Fruit fly (Drosophila melanogaster) whole organism, wandering third instar larva: ENCODE results near the gene CG16956.

Experiments used
- Abd-B ChIP-seq: fragments of >200 bp; optimal IDR thresholded peaks from 2 replicates; lab custom pipeline; 2017; ENCODE audit warnings: missing biosample characterization, missing genetic modification characterization
- CG32264 ChIP-seq: fragments of 200-800 bp; sonication (Bioruptor generic); optimal IDR thresholded peaks from 2 replicates; lab custom pipeline; 2016; ENCODE audit warnings: missing biosample characterization, missing genetic modification characterization
- CG9705 ChIP-seq: fragments of 200-800 bp; sonication (Bioruptor generic); optimal IDR thresholded peaks from 2 replicates; lab custom pipeline; 2018; ENCODE audit warnings: missing biosample characterization, mild to moderate bottlenecking, missing genetic modification characterization
- CrebA ChIP-seq: fragments of 200-800 bp; sonication (Bioruptor generic); optimal IDR thresholded peaks from 2 replicates; lab custom pipeline; 2016; ENCODE audit warnings: missing biosample characterization, mild to moderate bottlenecking, missing genetic modification characterization, borderline replicate concordance
- Dfd ChIP-seq: fragments of >200 bp; optimal IDR thresholded peaks from 2 replicates; lab custom pipeline; 2017; ENCODE audit warnings: missing biosample characterization, missing genetic modification characterization
- Dif ChIP-seq: fragments of 200-275, 200-300 bp; sonication (Bioruptor generic); optimal IDR thresholded peaks from 2 replicates; lab custom pipeline; 2018; ENCODE audit warnings: missing biosample characterization, missing genetic modification characterization; ENCODE audit not compliant: partially characterized antibody
- GATAd ChIP-seq: sonication (Bioruptor generic); optimal IDR thresholded peaks from 2 replicates; lab custom pipeline; 2016; ENCODE audit warnings: missing biosample characterization, missing genetic modification characterization
- HLH106 ChIP-seq: fragments of 200-800 bp; optimal IDR thresholded peaks from 3 replicates; lab custom pipeline; 2019; ENCODE audit warnings: missing biosample characterization, mild to moderate bottlenecking, missing genetic modification characterization, moderate library complexity
- Hnf4 ChIP-seq: fragments of 200-800 bp; sonication (Bioruptor generic); optimal IDR thresholded peaks from 2 replicates; lab custom pipeline; 2016; ENCODE audit warnings: missing biosample characterization, mild to moderate bottlenecking, missing genetic modification characterization
- Hr78 ChIP-seq: fragments of >200 bp; optimal IDR thresholded peaks from 2 replicates; lab custom pipeline; 2017; ENCODE audit warnings: missing biosample characterization, missing genetic modification characterization
- Hr83 ChIP-seq: fragments of 200-300 bp; sonication (Bioruptor generic); optimal IDR thresholded peaks from 2 replicates; lab custom pipeline; 2016; ENCODE audit warnings: missing biosample characterization, mild to moderate bottlenecking, missing genetic modification characterization, moderate library complexity; ENCODE audit not compliant: poor library complexity, severe bottlenecking
- Jra ChIP-seq: sonication (Bioruptor generic); optimal IDR thresholded peaks from 2 replicates; lab custom pipeline; 2016; ENCODE audit warnings: missing biosample characterization, missing genetic modification characterization
- Mio ChIP-seq: sonication (Bioruptor generic); optimal IDR thresholded peaks from 2 replicates; lab custom pipeline; 2016; ENCODE audit warnings: missing biosample characterization, missing genetic modification characterization
- Myc ChIP-seq: fragments of >200 bp; optimal IDR thresholded peaks from 2 replicates; lab custom pipeline; 2017
- N ChIP-seq: fragments of >200 bp; optimal IDR thresholded peaks from 2 replicates; lab custom pipeline; 2018; ENCODE audit warnings: missing biosample characterization, missing external identifiers, missing genetic modification characterization
- OdsH ChIP-seq: fragments of 200-800 bp; sonication (Bioruptor generic); optimal IDR thresholded peaks from 2 replicates; lab custom pipeline; 2016; ENCODE audit warnings: missing biosample characterization, mild to moderate bottlenecking, missing genetic modification characterization
- Rel ChIP-seq, 2 experiments: fragments of 200-800 bp; sonication (Bioruptor generic) in 1 of 2; optimal IDR thresholded peaks; 2 replicates in 1 of 2; 3 replicates in 1 of 2; lab custom pipeline; 2016 to 2019; ENCODE audit warnings: mild to moderate bottlenecking in 2 of 2, missing biosample characterization in 2 of 2, missing genetic modification characterization in 2 of 2, moderate library complexity in 1 of 2
- Sp1 ChIP-seq: fragments of 200-800 bp; sonication (Bioruptor generic); optimal IDR thresholded peaks from 3 replicates; lab custom pipeline; 2019; ENCODE audit warnings: missing biosample characterization, mild to moderate bottlenecking, missing genetic modification characterization, moderate library complexity
- Vsx2 ChIP-seq: fragments of 200-300, 225-300 bp; sonication (Bioruptor generic); optimal IDR thresholded peaks from 2 replicates; lab custom pipeline; 2018; ENCODE audit warnings: missing biosample characterization, missing genetic modification characterization; ENCODE audit not compliant: partially characterized antibody
- br ChIP-seq: fragments of 200-800 bp; sonication (Bioruptor generic); optimal IDR thresholded peaks from 2 replicates; lab custom pipeline; 2016; ENCODE audit warnings: missing biosample characterization, missing genetic modification characterization
- brk ChIP-seq: fragments of 200-800 bp; sonication (Bioruptor generic); optimal IDR thresholded peaks from 2 replicates; lab custom pipeline; 2016; ENCODE audit warnings: missing biosample characterization, mild to moderate bottlenecking, missing genetic modification characterization
- dl ChIP-seq, 2 experiments: fragments of 175-275, 200-275 bp in 1 of 2; fragments of 200-275 bp in 1 of 2; sonication (Bioruptor generic); optimal IDR thresholded peaks; lab custom pipeline; 2018; ENCODE audit warnings: mild to moderate bottlenecking in 2 of 2, missing biosample characterization in 2 of 2, missing genetic modification characterization in 2 of 2, moderate library complexity in 2 of 2; ENCODE audit not compliant: partially characterized antibody in 2 of 2, insufficient read depth in 1 of 2
- dmrt93B ChIP-seq: fragments of 200-800 bp; sonication (Bioruptor generic); optimal IDR thresholded peaks from 2 replicates; lab custom pipeline; 2018; ENCODE audit warnings: missing biosample characterization, mild to moderate bottlenecking, missing genetic modification characterization
- dsf ChIP-seq: sonication (Bioruptor generic); optimal IDR thresholded peaks from 2 replicates; lab custom pipeline; 2016; ENCODE audit warnings: missing biosample characterization, missing genetic modification characterization, borderline replicate concordance
- ey ChIP-seq: fragments of 200-800 bp; sonication (Bioruptor generic); optimal IDR thresholded peaks from 2 replicates; lab custom pipeline; 2016; ENCODE audit warnings: missing biosample characterization, missing genetic modification characterization
- foxo ChIP-seq, 2 experiments: fragments of 200-800 bp; sonication (Bioruptor generic); optimal IDR thresholded peaks; 2 replicates in 1 of 2; 3 replicates in 1 of 2; lab custom pipeline; 2016 to 2017; ENCODE audit warnings: missing biosample characterization in 2 of 2, missing genetic modification characterization in 2 of 2
- fru ChIP-seq: fragments of 200-800 bp; sonication (Bioruptor generic); optimal IDR thresholded peaks from 3 replicates; lab custom pipeline; 2016; ENCODE audit warnings: missing biosample characterization, mild to moderate bottlenecking, missing genetic modification characterization
- h ChIP-seq: fragments of 200-800 bp; sonication (Bioruptor generic); optimal IDR thresholded peaks from 3 replicates; lab custom pipeline; 2016; ENCODE audit warnings: missing biosample characterization, mild to moderate bottlenecking, missing genetic modification characterization
- jim ChIP-seq: fragments of 175-275, 200-325 bp; sonication (Bioruptor generic); optimal IDR thresholded peaks from 2 replicates; lab custom pipeline; 2016; ENCODE audit warnings: missing biosample characterization, mild to moderate bottlenecking, missing genetic modification characterization
- lola ChIP-seq: fragments of >200 bp; optimal IDR thresholded peaks from 2 replicates; lab custom pipeline; 2017; ENCODE audit warnings: missing biosample characterization, missing genetic modification characterization
- pan ChIP-seq: fragments of >200 bp; optimal IDR thresholded peaks from 2 replicates; lab custom pipeline; 2017
- psq ChIP-seq: fragments of 200-800 bp; sonication (Bioruptor generic); optimal IDR thresholded peaks from 3 replicates; lab custom pipeline; 2017; ENCODE audit warnings: missing biosample characterization, mild to moderate bottlenecking, missing genetic modification characterization, moderate library complexity
- rgr ChIP-seq: fragments of 200-800 bp; sonication (Bioruptor generic); optimal IDR thresholded peaks from 3 replicates; lab custom pipeline; 2016; ENCODE audit warnings: missing biosample characterization, mild to moderate bottlenecking, missing genetic modification characterization
- sage ChIP-seq: fragments of 200-800 bp; sonication (Bioruptor generic); optimal IDR thresholded peaks from 2 replicates; lab custom pipeline; 2016; ENCODE audit warnings: missing biosample characterization, mild to moderate bottlenecking, missing genetic modification characterization
- sv ChIP-seq: fragments of 200-800 bp; sonication (Bioruptor generic); optimal IDR thresholded peaks from 3 replicates; lab custom pipeline; 2016; ENCODE audit warnings: missing biosample characterization, missing genetic modification characterization
- tai ChIP-seq: sonication (Bioruptor generic); optimal IDR thresholded peaks from 2 replicates; lab custom pipeline; 2016; ENCODE audit warnings: missing biosample characterization, missing genetic modification characterization
- usp ChIP-seq: fragments of >200 bp; optimal IDR thresholded peaks from 2 replicates; lab custom pipeline; 2017; ENCODE audit warnings: missing biosample characterization, missing genetic modification characterization
- woc ChIP-seq: sonication (Bioruptor generic); optimal IDR thresholded peaks from 2 replicates; lab custom pipeline; 2016; ENCODE audit warnings: missing biosample characterization, mild to moderate bottlenecking, missing genetic modification characterization

The CG16956 gene

DNA sequence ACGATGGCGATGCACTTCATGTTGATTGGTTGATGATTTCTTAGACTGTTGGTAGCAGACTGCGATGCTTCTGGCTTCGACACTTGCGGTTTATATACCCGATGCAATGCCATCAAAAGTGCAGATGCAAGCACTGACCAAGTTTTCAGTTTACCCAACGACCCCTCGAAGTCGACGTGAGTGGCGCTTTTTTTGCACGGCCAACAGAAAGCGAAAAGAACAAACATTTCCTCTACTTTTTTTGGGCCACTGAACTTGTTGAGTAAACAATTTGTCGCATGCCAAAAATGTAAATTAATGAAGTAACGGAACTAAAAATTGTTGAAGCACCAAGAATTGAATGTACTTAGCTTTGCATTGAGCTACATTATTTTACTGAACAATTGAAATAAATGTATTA is 2.8 kb downstream of the CG16956 start, which contains the start of gene Vm34Ca:
TSS of gene Vm34Ca (minus strand) at position 66 of the 400 bp plus-strand sequence.
- TF ChIP-seq Abd-B (GFP tag; lab: Kevin White, UChicago) (no peak), CG32264 (GFP tag; lab: Kevin White, UChicago) (no peak), ey (no peak), lola (GFP tag; lab: Kevin White, UChicago) (no peak)
- TF ChIP-seq, all 38 proteins: peak for 0

dm6 chr2L:13399565-13399964 is 14.8 kb downstream of the CG16956 start:
- TF ChIP-seq CrebA (no peak), ey (no peak), N (GFP tag; lab: Kevin White, UChicago) (no peak), fru (GFP tag; lab: Kevin White, UChicago) (no peak), Abd-B (GFP tag; lab: Kevin White, UChicago) (no peak), Dfd (no peak), Vsx2 (GFP tag; lab: Kevin White, UChicago) (no peak), dsf (GFP tag; lab: Kevin White, UChicago) (no peak), CG32264 (GFP tag; lab: Kevin White, UChicago) (no peak), pan (lab: Kevin White, UChicago) (no peak), usp (GFP tag; lab: Kevin White, UChicago) (no peak)

DNA sequence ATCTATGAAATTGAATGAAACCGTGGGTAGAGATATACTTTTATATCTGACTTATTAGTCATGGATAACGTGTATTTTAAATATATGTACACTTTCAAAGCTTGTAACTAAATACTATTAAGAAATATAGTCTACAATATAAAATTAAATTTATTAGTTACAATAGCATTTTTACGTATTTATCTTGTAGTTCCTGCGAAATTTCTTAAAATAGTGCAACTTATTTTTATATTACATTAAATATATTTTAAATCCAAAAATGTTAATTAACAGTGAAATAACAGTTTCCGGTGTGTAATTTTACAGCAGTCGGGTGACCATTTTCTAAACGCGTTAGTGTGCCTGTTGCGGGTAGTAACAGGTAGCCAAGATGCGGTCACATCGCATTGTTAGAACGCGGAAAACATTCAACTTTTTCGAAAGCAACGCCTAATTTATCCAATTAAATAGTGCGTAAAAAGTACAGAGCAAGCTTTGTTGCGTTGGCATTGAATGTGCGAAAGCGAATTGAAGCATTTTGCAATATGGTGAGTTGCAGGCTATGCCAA is 15.7 kb downstream of the CG16956 start, which contains the start of the genes CG10859 and CG7110:
TSS of gene CG10859 (minus strand) at position 51 of the 548 bp plus-strand sequence.
TSS of gene CG7110 (plus strand) at position 378 of the 548 bp plus-strand sequence.
- TF ChIP-seq sage (GFP tag; lab: Kevin White, UChicago), result peak; percentile 48
- no peak for TF ChIP-seq CrebA
- no peak for TF ChIP-seq pan (lab: Kevin White, UChicago)
- no peak for TF ChIP-seq Dfd
- TF ChIP-seq rgr (GFP tag; lab: Kevin White, UChicago), result peak; percentile 38
- TF ChIP-seq Dif (GFP tag; lab: Kevin White, UChicago), result no peak
- TF ChIP-seq tai, result no peak
- peak; percentile 21 for TF ChIP-seq h (GFP tag; lab: Kevin White, UChicago)
- TF ChIP-seq N (GFP tag; lab: Kevin White, UChicago), result no peak
- TF ChIP-seq Hr83 (GFP tag; lab: Kevin White, UChicago), result no peak
- no peak for TF ChIP-seq sv (GFP tag; lab: Kevin White, UChicago)
- no peak for TF ChIP-seq usp (GFP tag; lab: Kevin White, UChicago)
- no peak for TF ChIP-seq brk (GFP tag; lab: Kevin White, UChicago)
- TF ChIP-seq jim (GFP tag; lab: Kevin White, UChicago), result no peak
- TF ChIP-seq psq, result no peak
- peak; percentile 21 for TF ChIP-seq Myc
- peak; percentile 62 for TF ChIP-seq Sp1
- no peak for TF ChIP-seq ey
- TF ChIP-seq lola (GFP tag; lab: Kevin White, UChicago), result no peak
- TF ChIP-seq Vsx2 (GFP tag; lab: Kevin White, UChicago), result no peak
- peak; percentile 42 for TF ChIP-seq CG9705 (GFP tag; lab: Kevin White, UChicago)
- no peak for TF ChIP-seq CG32264 (GFP tag; lab: Kevin White, UChicago)
- TF ChIP-seq foxo (GFP tag; optimal IDR thresholded peaks at IDR 0.05; lab: Kevin White, UChicago), result peak in 1 of 2 experiments; percentile 0
- TF ChIP-seq fru (GFP tag; lab: Kevin White, UChicago), result no peak
- no peak for TF ChIP-seq Mio (GFP tag; lab: Kevin White, UChicago)
- no peak for TF ChIP-seq Jra (GFP tag; lab: Kevin White, UChicago)
- no peak for TF ChIP-seq Rel (GFP tag; optimal IDR thresholded peaks at IDR 0.05; lab: Kevin White, UChicago)
- TF ChIP-seq Rel (tag; optimal IDR thresholded peaks at IDR 0.05; lab: Kevin White, UChicago), result no peak
- no peak for TF ChIP-seq dl (GFP tag; optimal IDR thresholded peaks at IDR 0.05; lab: Kevin White, UChicago; ENCODE audit: insufficient read depth in 1 of 2, partially characterized antibody in 2 of 2)
- TF ChIP-seq br (GFP tag; lab: Kevin White, UChicago), result no peak
- TF ChIP-seq Abd-B (GFP tag; lab: Kevin White, UChicago), result no peak
- peak; percentile 20 for TF ChIP-seq HLH106 (tag; lab: Kevin White, UChicago)
- no peak for TF ChIP-seq OdsH
- no peak for TF ChIP-seq woc (GFP tag; lab: Kevin White, UChicago)
- no peak for TF ChIP-seq dsf (GFP tag; lab: Kevin White, UChicago)
- no peak for TF ChIP-seq Hnf4 (GFP tag; lab: Kevin White, UChicago)
- no peak for TF ChIP-seq GATAd (GFP tag; lab: Kevin White, UChicago)
- peak; percentile 31 for TF ChIP-seq dmrt93B (GFP tag; lab: Kevin White, UChicago)
- TF ChIP-seq Hr78, result no peak
- TF ChIP-seq, all 38 proteins: peak for 9
